Fruit fly (Drosophila melanogaster) whole organism, embryonic: ENCODE data around the gene Set2.

Source experiments
- ATbp ChIP-seq: fragments of 200-800 bp; sonication (Bioruptor generic); optimal IDR thresholded peaks from 2 replicates; lab custom pipeline; 2017; ENCODE audit warnings: missing biosample characterization, mild to moderate bottlenecking, missing genetic modification characterization, missing genetic modification reagents
- Asciz ChIP-seq: fragments of 200-800 bp; sonication (Bioruptor generic); optimal IDR thresholded peaks from 2 replicates; lab custom pipeline; 2017; ENCODE audit warnings: missing biosample characterization, mild to moderate bottlenecking, missing genetic modification characterization, missing genetic modification reagents
- Awh ChIP-seq: fragments of 200-800 bp; sonication (Bioruptor generic); IDR thresholded peaks from 2 replicates; pipeline ENCODE4, ENCODE4 v1.3.6; 2022; ENCODE audit warnings: missing biosample characterization, missing genetic modification characterization
- Bteb2 ChIP-seq: fragments of 200-800 bp; sonication (Bioruptor generic); optimal IDR thresholded peaks from 2 replicates; lab custom pipeline; 2016; ENCODE audit warnings: missing biosample characterization, missing genetic modification characterization
- CG11093 ChIP-seq: fragments of 200-800 bp; sonication (Bioruptor generic); IDR thresholded peaks from 3 replicates; pipeline ENCODE4 v1.3.6; 2022; ENCODE audit warnings: missing biosample characterization, missing genetic modification characterization
- CG11504 ChIP-seq: fragments of 200-800 bp; sonication (Bioruptor generic); optimal IDR thresholded peaks from 3 replicates; lab custom pipeline; 2019; ENCODE audit warnings: missing biosample characterization, mild to moderate bottlenecking, missing genetic modification characterization, moderate library complexity
- CG13894 ChIP-seq: fragments of 200-800 bp; sonication (Bioruptor generic); optimal IDR thresholded peaks from 3 replicates; lab custom pipeline; 2018; ENCODE audit warnings: missing biosample characterization, mild to moderate bottlenecking, missing genetic modification characterization, moderate library complexity
- CG14050 ChIP-seq: fragments of 200-800 bp; sonication (Bioruptor generic); IDR thresholded peaks from 3 replicates; pipeline ENCODE4 v1.3.6; 2022; ENCODE audit warnings: missing biosample characterization, missing genetic modification characterization
- CG14710 ChIP-seq: fragments of 200-800 bp; sonication (Bioruptor generic); optimal IDR thresholded peaks from 3 replicates; lab custom pipeline; 2019; ENCODE audit warnings: missing biosample characterization, mild to moderate bottlenecking, missing genetic modification characterization, moderate library complexity
- CG17802 ChIP-seq: fragments of 200-800 bp; sonication (Bioruptor generic); optimal IDR thresholded peaks from 2 replicates; lab custom pipeline; 2018; ENCODE audit warnings: missing biosample characterization, mild to moderate bottlenecking, missing genetic modification characterization, moderate library complexity
- CG18476 ChIP-seq: fragments of 200-800 bp; sonication (Bioruptor generic); optimal IDR thresholded peaks from 2 replicates; lab custom pipeline; 2016; ENCODE audit warnings: missing biosample characterization, mild to moderate bottlenecking, missing genetic modification characterization
- CG2129 ChIP-seq: fragments of 200-800 bp; sonication (Bioruptor generic); IDR thresholded peaks from 2 replicates; pipeline ENCODE4 v1.3.6; 2022; ENCODE audit warnings: missing biosample characterization, missing genetic modification characterization; ENCODE audit not compliant: partially characterized antibody
- CG3065 ChIP-seq: fragments of 200-800 bp; sonication (Bioruptor generic); optimal IDR thresholded peaks from 2 replicates; lab custom pipeline; 2016; ENCODE audit warnings: missing biosample characterization, missing genetic modification characterization
- CG31365 ChIP-seq: fragments of 200-800 bp; sonication (Bioruptor generic); optimal IDR thresholded peaks from 2 replicates; lab custom pipeline; 2018; ENCODE audit warnings: missing biosample characterization, mild to moderate bottlenecking, missing genetic modification characterization
- CG31388 ChIP-seq: fragments of 200-800 bp; sonication (Bioruptor generic); optimal IDR thresholded peaks from 2 replicates; lab custom pipeline; 2016; ENCODE audit warnings: missing biosample characterization, missing genetic modification characterization
- CG3847 ChIP-seq: fragments of 200-800 bp; sonication (Bioruptor generic); IDR thresholded peaks from 2 replicates; pipeline ENCODE4 v1.3.6; 2022; ENCODE audit warnings: missing biosample characterization, missing genetic modification characterization
- CG43689 ChIP-seq: fragments of 200-800 bp; sonication (Bioruptor generic); IDR thresholded peaks from 2 replicates; pipeline ENCODE4 v1.3.6; 2022; ENCODE audit warnings: missing biosample characterization, missing genetic modification characterization
- CG4730 ChIP-seq: fragments of 200-800 bp; sonication (Bioruptor generic); IDR thresholded peaks from 2 replicates; pipeline ENCODE4 v1.3.6; 2022; ENCODE audit warnings: missing biosample characterization, missing genetic modification characterization
- CG7963 ChIP-seq: fragments of 200-800 bp; sonication (Bioruptor generic); IDR thresholded peaks from 3 replicates; pipeline ENCODE4 v1.3.6; 2022; ENCODE audit warnings: missing biosample characterization, missing genetic modification characterization; ENCODE audit not compliant: partially characterized antibody
- CG8290 ChIP-seq, 3 experiments: fragments of 200-800 bp; sonication (Bioruptor generic); optimal IDR thresholded peaks; 2 replicates each; lab custom pipeline; 2016 to 2019; ENCODE audit warnings: missing biosample characterization in 3 of 3, missing genetic modification characterization in 3 of 3, mild to moderate bottlenecking in 2 of 3, moderate library complexity in 1 of 3
- CG8765 ChIP-seq: fragments of 200-800 bp; sonication (Bioruptor generic); IDR thresholded peaks from 2 replicates; pipeline ENCODE4 v1.3.6; 2022; ENCODE audit warnings: missing biosample characterization, missing genetic modification characterization
- D19A ChIP-seq: fragments of 200-800 bp; optimal IDR thresholded peaks from 3 replicates; lab custom pipeline; 2019; ENCODE audit warnings: missing biosample characterization, mild to moderate bottlenecking, missing genetic modification characterization, moderate library complexity
- Dek ChIP-seq: fragments of 200-800 bp; sonication (Bioruptor generic); optimal IDR thresholded peaks from 3 replicates; lab custom pipeline; 2019; ENCODE audit warnings: missing biosample characterization, mild to moderate bottlenecking, missing genetic modification characterization, moderate library complexity
- Gsc ChIP-seq: fragments of 200-800 bp; sonication (Bioruptor generic); IDR thresholded peaks from 2 replicates; pipeline ENCODE4 v1.3.6; 2022; ENCODE audit warnings: missing biosample characterization, missing genetic modification characterization
- Myb ChIP-seq: fragments of 200-800 bp; sonication (Bioruptor generic); optimal IDR thresholded peaks from 2 replicates; lab custom pipeline; 2016; ENCODE audit warnings: missing biosample characterization, missing genetic modification characterization
- NK7.1 ChIP-seq: fragments of 200-800 bp; sonication (Bioruptor generic); optimal IDR thresholded peaks from 3 replicates; lab custom pipeline; 2016; ENCODE audit warnings: missing biosample characterization, missing genetic modification characterization
- Nf-YC ChIP-seq: fragments of 200-800 bp; optimal IDR thresholded peaks from 3 replicates; lab custom pipeline; 2019; ENCODE audit warnings: missing biosample characterization, mild to moderate bottlenecking, missing genetic modification characterization, moderate library complexity
- Oli ChIP-seq: fragments of 200-800 bp; sonication (Bioruptor generic); optimal IDR thresholded peaks from 2 replicates; lab custom pipeline; 2018; ENCODE audit warnings: missing biosample characterization, mild to moderate bottlenecking, missing genetic modification characterization, moderate library complexity
- Six4 ChIP-seq: fragments of 200-800 bp; sonication (Bioruptor generic); optimal IDR thresholded peaks from 2 replicates; lab custom pipeline; 2016; ENCODE audit warnings: missing biosample characterization, missing genetic modification characterization
- TFAM ChIP-seq: fragments of 200-800 bp; sonication (Bioruptor generic); optimal IDR thresholded peaks from 2 replicates; lab custom pipeline; 2017; ENCODE audit warnings: missing biosample characterization, missing genetic modification characterization, inconsistent platforms
- Taf1 ChIP-seq: fragments of 200-800 bp; sonication (Bioruptor generic); IDR thresholded peaks from 2 replicates; pipeline ENCODE4 v1.3.6; 2022; ENCODE audit warnings: missing biosample characterization, missing genetic modification characterization
- ac ChIP-seq: fragments of 200-800 bp; sonication (Bioruptor generic); optimal IDR thresholded peaks from 3 replicates; lab custom pipeline; 2017; ENCODE audit warnings: missing biosample characterization, mild to moderate bottlenecking, missing genetic modification characterization
- al ChIP-seq: fragments of 200-800 bp; sonication (Bioruptor generic); IDR thresholded peaks from 2 replicates; pipeline ENCODE4 v1.3.6; 2022; ENCODE audit warnings: missing biosample characterization, missing genetic modification characterization
- ase ChIP-seq: fragments of 200-800 bp; sonication (Bioruptor generic); IDR thresholded peaks from 3 replicates; pipeline ENCODE4 v1.3.6; 2022; ENCODE audit warnings: missing biosample characterization, missing genetic modification characterization
- bab2 ChIP-seq: fragments of 200-800 bp; sonication (Bioruptor generic); optimal IDR thresholded peaks from 2 replicates; lab custom pipeline; 2016; ENCODE audit warnings: missing biosample characterization, missing genetic modification characterization
- bcd ChIP-seq: fragments of 200-800 bp; sonication (Bioruptor generic); optimal IDR thresholded peaks from 2 replicates; lab custom pipeline; 2017; ENCODE audit warnings: missing biosample characterization, mild to moderate bottlenecking, missing genetic modification characterization
- bigmax ChIP-seq: fragments of 200-800 bp; sonication (Bioruptor generic); optimal IDR thresholded peaks from 2 replicates; lab custom pipeline; 2018; ENCODE audit warnings: missing biosample characterization, mild to moderate bottlenecking, missing genetic modification characterization
- crc ChIP-seq: fragments of 200-800 bp; sonication (Bioruptor generic); optimal IDR thresholded peaks from 2 replicates; lab custom pipeline; 2016; ENCODE audit warnings: missing biosample characterization, missing genetic modification characterization
- disco-r ChIP-seq: fragments of 200-800 bp; sonication (Bioruptor generic); optimal IDR thresholded peaks from 2 replicates; lab custom pipeline; 2016; ENCODE audit warnings: missing biosample characterization, missing genetic modification characterization
- dmrt11E ChIP-seq: fragments of 200-800 bp; sonication (Bioruptor generic); optimal IDR thresholded peaks from 3 replicates; lab custom pipeline; 2018; ENCODE audit warnings: missing biosample characterization, mild to moderate bottlenecking, missing genetic modification characterization, moderate library complexity
- eve ChIP-seq, 2 experiments: fragments of >200 bp; optimal IDR thresholded peaks; 2 replicates each; lab custom pipeline; 2017; ENCODE audit warnings: missing biosample characterization in 2 of 2, missing genetic modification characterization in 2 of 2
- gcm ChIP-seq: fragments of 200-800 bp; sonication (Bioruptor generic); optimal IDR thresholded peaks from 2 replicates; lab custom pipeline; 2019; ENCODE audit warnings: missing biosample characterization, mild to moderate bottlenecking, missing genetic modification characterization, moderate library complexity
- hb ChIP-seq: fragments of 200-800 bp; sonication (Bioruptor generic); IDR thresholded peaks from 3 replicates; pipeline ENCODE4 v1.3.6; 2022; ENCODE audit warnings: missing biosample characterization, missing genetic modification characterization; ENCODE audit not compliant: partially characterized antibody
- mld ChIP-seq: fragments of 200-800 bp; sonication (Bioruptor generic); IDR thresholded peaks from 3 replicates; pipeline ENCODE4 v1.3.6; 2022; ENCODE audit warnings: missing biosample characterization, missing genetic modification characterization; ENCODE audit not compliant: partially characterized antibody
- prd ChIP-seq, 3 experiments: fragments of >200 bp in 2 of 3; fragments of 200-800 bp in 1 of 3; sonication (Bioruptor generic) in 1 of 3; optimal IDR thresholded peaks in 2 of 3; IDR thresholded peaks in 1 of 3; 2 replicates in 2 of 3; 3 replicates in 1 of 3; pipeline versions ENCODE4 v1.3.6 to Lab custom; 2017 to 2022; ENCODE audit warnings: missing biosample characterization in 1 of 3, missing genetic modification characterization in 1 of 3
- psq ChIP-seq: fragments of 200-800 bp; sonication (Bioruptor generic); optimal IDR thresholded peaks from 2 replicates; lab custom pipeline; 2017; ENCODE audit warnings: missing biosample characterization, missing genetic modification characterization
- schlank ChIP-seq: fragments of 200-800 bp; sonication (Bioruptor generic); optimal IDR thresholded peaks from 2 replicates; lab custom pipeline; 2018; ENCODE audit warnings: missing biosample characterization, mild to moderate bottlenecking, missing genetic modification characterization
- stwl ChIP-seq: fragments of 200-800 bp; sonication (Bioruptor generic); optimal IDR thresholded peaks from 3 replicates; lab custom pipeline; 2018; ENCODE audit warnings: missing biosample characterization, mild to moderate bottlenecking, missing genetic modification characterization, moderate library complexity
- vvl ChIP-seq: fragments of 200-800 bp; sonication (Bioruptor generic); IDR thresholded peaks from 2 replicates; pipeline ENCODE4 v1.3.6; 2022; ENCODE audit warnings: missing biosample characterization, missing genetic modification characterization
- zfh2 ChIP-seq: fragments of 200-800 bp; sonication (Bioruptor generic); optimal IDR thresholded peaks from 2 replicates; lab custom pipeline; 2016; ENCODE audit warnings: missing biosample characterization, missing genetic modification characterization

The Set2 gene

dm6 chrX:13368149-13368548 is 44.9 kb upstream of the Set2 start, which contains the start of gene dmrt11E (continued):
- TF ChIP-seq NK7.1 (GFP tag; lab: Kevin White, UChicago), result no peak
- TF ChIP-seq zfh2 (GFP tag; lab: Kevin White, UChicago), result no peak
- TF ChIP-seq bcd (GFP tag; lab: Kevin White, UChicago), result peak; percentile 27
- TF ChIP-seq ATbp (GFP tag; lab: Kevin White, UChicago), result peak; percentile 53
- TF ChIP-seq CG14050 (GFP tag; lab: Robert Waterston, UW), result peak; percentile 48; the same call in 1 of the 3 replicates
- TF ChIP-seq CG3065, result no peak
- TF ChIP-seq psq (GFP tag; lab: Kevin White, UChicago), result no peak
- TF ChIP-seq bab2, result no peak
- no peak; the same call in 1 of the 2 replicates for TF ChIP-seq CG3847 (GFP tag; lab: Robert Waterston, UW)
- peak; percentile 22 for TF ChIP-seq CG8290 (GFP tag; optimal IDR thresholded peaks at IDR 0.05; lab: Kevin White, UChicago)
- no peak for TF ChIP-seq CG8290 (tag; optimal IDR thresholded peaks at IDR 0.05; lab: Kevin White, UChicago)
- no peak for TF ChIP-seq CG43689 (GFP tag; lab: Robert Waterston, UW)
- peak; percentile 68 for TF ChIP-seq CG11504 (tag; lab: Kevin White, UChicago)
- no peak for TF ChIP-seq bigmax (GFP tag; lab: Kevin White, UChicago)
- TF ChIP-seq CG11093, result peak; percentile 46; the same call in 1 of the 3 replicates
- peak; percentile 98 for TF ChIP-seq dmrt11E (tag; lab: Kevin White, UChicago)
- no peak for TF ChIP-seq Gsc (GFP tag; lab: Robert Waterston, UW)
- no peak for TF ChIP-seq TFAM (GFP tag; lab: Kevin White, UChicago)
- no peak for TF ChIP-seq prd (optimal IDR thresholded peaks at IDR 0.05; lab: Kevin White, UChicago)
- TF ChIP-seq prd (GFP tag; IDR thresholded peaks at IDR 0.05; lab: Robert Waterston, UW), result peak; percentile 74; the same call in 2 of the 3 replicates
- peak; percentile 48 for TF ChIP-seq Asciz
- peak; percentile 92 for TF ChIP-seq Nf-YC (tag; lab: Kevin White, UChicago)
- TF ChIP-seq ac (GFP tag; lab: Kevin White, UChicago), result peak; percentile 54
- no peak for TF ChIP-seq mld
- peak; percentile 14 for TF ChIP-seq Dek
- no peak for TF ChIP-seq Myb (GFP tag; lab: Kevin White, UChicago)
- peak; percentile 88 for TF ChIP-seq vvl (GFP tag; lab: Robert Waterston, UW)
- no peak for TF ChIP-seq CG31365 (tag; lab: Kevin White, UChicago)
- TF ChIP-seq CG8765 (GFP tag; lab: Robert Waterston, UW), result peak; percentile 66; the same call in 1 of the 2 replicates
- TF ChIP-seq Bteb2, result no peak
- no peak for TF ChIP-seq CG2129 (GFP tag; lab: Robert Waterston, UW)
- TF ChIP-seq Taf1 (GFP tag; lab: Robert Waterston, UW), result no peak
- TF ChIP-seq CG18476 (GFP tag; lab: Kevin White, UChicago), result no peak
- TF ChIP-seq, all 482 proteins: peak for 193

dm6 chrX:13369438-13369837 is 43.6 kb upstream of the Set2 start:
- TF ChIP-seq Six4 (peak; percentile 20), Awh (no peak), CG17802 (no peak), crc (GFP tag; lab: Kevin White, UChicago) (no peak), D19A (tag; lab: Kevin White, UChicago) (no peak), eve (GFP tag; optimal IDR thresholded peaks at IDR 0.05; lab: Kevin White, UChicago) (no peak), stwl (tag; lab: Kevin White, UChicago) (no peak), disco-r (no peak), al (GFP tag; lab: Robert Waterston, UW) (no peak), CG13894 (tag; lab: Kevin White, UChicago) (no peak), CG31388 (GFP tag; lab: Kevin White, UChicago) (no peak), ase (GFP tag; lab: Robert Waterston, UW) (no peak), gcm (GFP tag; lab: Kevin White, UChicago) (no peak), schlank (tag; lab: Kevin White, UChicago) (no peak), Oli (tag; lab: Kevin White, UChicago) (no peak), CG7963 (GFP tag; lab: Robert Waterston, UW) (no peak), dmrt11E (tag; lab: Kevin White, UChicago) (peak; percentile 50), CG2129 (GFP tag; lab: Robert Waterston, UW) (no peak), CG14710 (tag; lab: Kevin White, UChicago) (no peak), CG4730 (no peak), hb (no peak)
